Worm (Caenorhabditis elegans): ENCODE data around the gene fbxa-108.
A peak's percentile ranks its signal among the peaks of the same experiment; 100 is the strongest.

The fbxa-108 gene

ce11 chrV:17659228-17659627, at the start of gene fbxa-108:
Gene fbxa-108, minus strand, starts transcription at chrV:17659385.
- TF ChIP-seq php-3 (GFP tag; IDR thresholded peaks at IDR 0.05) (peak; percentile 85), ceh-82 (tag; optimal IDR thresholded peaks at IDR 0.05) (no peak), fos-1 (tag; optimal IDR thresholded peaks at IDR 0.05) (no peak), F10B5.3 (tag; optimal IDR thresholded peaks at IDR 0.05) (no peak), daf-8 (GFP tag; IDR thresholded peaks at IDR 0.05) (no peak), gei-8 (GFP tag; optimal IDR thresholded peaks at IDR 0.05) (no peak), hif-1 (tag; optimal IDR thresholded peaks at IDR 0.05) (peak; percentile 7 to 45), spr-3 (GFP tag; optimal IDR thresholded peaks at IDR 0.05) (no peak), unc-39 (tag; optimal IDR thresholded peaks at IDR 0.05) (no peak), nhr-6 (tag; optimal IDR thresholded peaks at IDR 0.05) (peak; percentile 66), hmg-1.1 (GFP tag; IDR thresholded peaks at IDR 0.05) (no peak), pqm-1 (tag; optimal IDR thresholded peaks at IDR 0.05) (peak; percentile 97), lin-39 (tag; optimal IDR thresholded peaks at IDR 0.05) (no peak), egl-27 (tag; optimal IDR thresholded peaks at IDR 0.05) (no peak), ceh-28 (tag; optimal IDR thresholded peaks at IDR 0.05) (no peak), mes-2 (tag; optimal IDR thresholded peaks at IDR 0.05; ENCODE audit: poor library complexity, severe bottlenecking) (peak; percentile 43), D1046.2 (GFP tag; IDR thresholded peaks at IDR 0.05) (no peak), mdt-29 (GFP tag; IDR thresholded peaks at IDR 0.05) (no peak), vab-7 (GFP tag; IDR thresholded peaks at IDR 0.05) (no peak), madf-5 (GFP tag; IDR thresholded peaks at IDR 0.05) (no peak), nhr-10 (tag; optimal IDR thresholded peaks at IDR 0.05) (peak; percentile 48), dmd-6 (GFP tag; IDR thresholded peaks at IDR 0.05) (peak; percentile 97), nhr-111 (GFP tag; optimal IDR thresholded peaks at IDR 0.05) (no peak), hlh-30 (tag; optimal IDR thresholded peaks at IDR 0.05; ENCODE audit: insufficient read depth) (peak; percentile 46), egl-43 (GFP tag; IDR thresholded peaks at IDR 0.05) (no peak), nhr-237 (tag; optimal IDR thresholded peaks at IDR 0.05) (no peak), nhr-77 (tag; optimal IDR thresholded peaks at IDR 0.05) (peak; percentile 90), dve-1 (tag; optimal IDR thresholded peaks at IDR 0.05; ENCODE audit: insufficient read depth) (peak; percentile 93), zag-1 (tag; optimal IDR thresholded peaks at IDR 0.05) (no peak), ces-1 (GFP tag; optimal IDR thresholded peaks at IDR 0.05) (no peak), lir-3 (tag; optimal IDR thresholded peaks at IDR 0.05) (no peak), Y48G9A.11 (GFP tag; IDR thresholded peaks at IDR 0.05) (no peak), nhr-102 (tag; optimal IDR thresholded peaks at IDR 0.05) (peak; percentile 78), duxl-1 (tag; optimal IDR thresholded peaks at IDR 0.05; ENCODE audit: poor library complexity) (no peak), Y75B8A.6 (GFP tag; IDR thresholded peaks at IDR 0.05) (no peak), spr-1 (tag; optimal IDR thresholded peaks at IDR 0.05) (no peak), ZK546.5 (tag; optimal IDR thresholded peaks at IDR 0.05) (no peak), lin-38 (GFP tag; IDR thresholded peaks at IDR 0.05) (no peak), lin-1 (GFP tag; IDR thresholded peaks at IDR 0.05) (peak; percentile 75), ceh-20 (GFP tag; IDR thresholded peaks at IDR 0.05) (no peak), mdl-1 (tag; optimal IDR thresholded peaks at IDR 0.05) (peak in 1 of 2 experiments; percentile 32), ceh-44 (GFP tag; IDR thresholded peaks at IDR 0.05) (no peak), Y105C5A.15 (GFP tag; IDR thresholded peaks at IDR 0.05) (no peak), mxl-2 (GFP tag; conservative IDR thresholded peaks at IDR 0.05) (peak; percentile 87), daf-12 (tag; optimal IDR thresholded peaks at IDR 0.05) (no peak), ama-1 (optimal IDR thresholded peaks at IDR 0.05) (no peak), nhr-28 (tag; optimal IDR thresholded peaks at IDR 0.05) (peak; percentile 94), F44E2.7 (GFP tag; IDR thresholded peaks at IDR 0.05) (no peak), madf-9 (GFP tag; conservative IDR thresholded peaks at IDR 0.05) (no peak), lsy-2 (tag; optimal IDR thresholded peaks at IDR 0.05) (peak in 1 of 2 experiments; percentile 44), nhr-11 (tag; optimal IDR thresholded peaks at IDR 0.05) (no peak), zfp-3 (GFP tag; conservative IDR thresholded peaks at IDR 0.05) (no peak)

Data from whole organism, L4 larva.